Worm (Caenorhabditis elegans) whole organism, young adult: ENCODE measurements around the gene Y53G8AR.8.

ENCODE experiments used
- C06A6.2 ChIP-seq: fragments of 200-800 bp; sonication (Bioruptor generic); conservative IDR thresholded peaks from 2 replicates; pipeline ENCODE4 v1.3.6; 2022; ENCODE audit warnings: missing genetic modification characterization, missing compliant biosample characterization
- D2030.7 ChIP-seq: fragments of 200-800 bp; sonication (Bioruptor generic); IDR thresholded peaks from 2 replicates; pipeline ENCODE4 v1.3.6; 2022; ENCODE audit warnings: missing genetic modification reagents, missing genetic modification characterization, missing compliant biosample characterization
- F22D6.2 ChIP-seq: sonication (generic microtip); optimal IDR thresholded peaks from 2 replicates; lab custom pipeline; 2016; ENCODE audit warnings: mild to moderate bottlenecking, missing genetic modification characterization, missing compliant biosample characterization
- F33H1.4 ChIP-seq: fragments of 200-800 bp; sonication (Bioruptor generic); IDR thresholded peaks from 2 replicates; pipeline ENCODE4 v1.3.6; 2022; ENCODE audit warnings: missing genetic modification reagents, missing genetic modification characterization, missing compliant biosample characterization
- F37B4.10 ChIP-seq: fragments of 200-800 bp; sonication (Bioruptor generic); IDR thresholded peaks from 2 replicates; pipeline ENCODE4 v1.3.6; 2022; ENCODE audit warnings: missing genetic modification characterization, missing compliant biosample characterization
- F55B11.4 ChIP-seq: sonication (generic microtip); optimal IDR thresholded peaks from 2 replicates; lab custom pipeline; 2016; ENCODE audit warnings: missing compliant biosample characterization, missing genetic modification characterization, borderline replicate concordance; ENCODE audit not compliant: insufficient read depth
- F57A8.1 ChIP-seq: fragments of 200-800 bp; sonication (Bioruptor generic); optimal IDR thresholded peaks from 2 replicates; lab custom pipeline; 2018; ENCODE audit warnings: mild to moderate bottlenecking, missing genetic modification characterization, moderate library complexity, missing compliant biosample characterization
- F57C9.4 ChIP-seq: sonication (generic microtip); optimal IDR thresholded peaks from 2 replicates; lab custom pipeline; 2017; ENCODE audit warnings: mild to moderate bottlenecking, missing genetic modification characterization, missing compliant biosample characterization
- K11D2.4 ChIP-seq: fragments of 200-800 bp; sonication (Bioruptor generic); IDR thresholded peaks from 2 replicates; pipeline ENCODE4 v1.3.6; 2022; ENCODE audit warnings: missing genetic modification reagents, missing genetic modification characterization, missing compliant biosample characterization
- Y56A3A.18 ChIP-seq: fragments of 200-800 bp; sonication (Bioruptor generic); IDR thresholded peaks from 2 replicates; pipeline ENCODE4 v1.3.6; 2022; ENCODE audit warnings: missing genetic modification reagents, missing genetic modification characterization, missing compliant biosample characterization
- Y79H2A.3 ChIP-seq: fragments of 200-800 bp; sonication (Bioruptor generic); conservative IDR thresholded peaks from 2 replicates; pipeline ENCODE4 v1.3.6; 2022; ENCODE audit warnings: missing genetic modification reagents, missing genetic modification characterization, missing compliant biosample characterization
- Y95B8A.8 ChIP-seq: fragments of 200-800 bp; sonication (Bioruptor generic); IDR thresholded peaks from 2 replicates; pipeline ENCODE4 v1.3.6; 2022; ENCODE audit warnings: missing genetic modification reagents, missing genetic modification characterization, missing compliant biosample characterization
- ama-1 ChIP-seq, 3 experiments: fragments of 150-350 bp in 1 of 3; sonication (generic microtip) in 2 of 3; optimal IDR thresholded peaks; 2 replicates each; lab custom pipeline; 2014 to 2018; ENCODE audit warnings: missing biosample characterization in 2 of 3, missing genetic modification characterization in 2 of 3, missing genetic modification reagents in 2 of 3
- aptf-2 ChIP-seq: fragments of 200-800 bp; sonication (Bioruptor generic); conservative IDR thresholded peaks from 2 replicates; pipeline ENCODE4 v1.3.6; 2022; ENCODE audit warnings: missing genetic modification reagents, missing genetic modification characterization, missing compliant biosample characterization
- attf-5 ChIP-seq: fragments of 200-800 bp; sonication (Bioruptor generic); optimal IDR thresholded peaks from 2 replicates; lab custom pipeline; 2018; ENCODE audit warnings: mild to moderate bottlenecking, missing genetic modification characterization, missing compliant biosample characterization
- cebp-1 ChIP-seq, 2 experiments: fragments of 200-800 bp in 1 of 2; sonication (Bioruptor generic) in 1 of 2; sonication (generic microtip) in 1 of 2; IDR thresholded peaks in 1 of 2; optimal IDR thresholded peaks in 1 of 2; 2 replicates each; pipeline versions ENCODE4 v1.3.6 to Lab custom; 2017 to 2022; ENCODE audit warnings: missing compliant biosample characterization in 2 of 2, missing genetic modification characterization in 2 of 2, mild to moderate bottlenecking in 1 of 2, missing genetic modification reagents in 1 of 2, moderate library complexity in 1 of 2
- die-1 ChIP-seq: sonication (generic microtip); optimal IDR thresholded peaks from 2 replicates; lab custom pipeline; 2016; ENCODE audit warnings: missing genotype, mild to moderate bottlenecking, missing genetic modification characterization, missing compliant biosample characterization
- dox-1 ChIP-seq: fragments of 200-800 bp; sonication (Bioruptor generic); IDR thresholded peaks from 2 replicates; pipeline ENCODE4 v1.3.6; 2022; ENCODE audit warnings: missing genetic modification reagents, missing genetic modification characterization, missing compliant biosample characterization
- fkh-3 ChIP-seq: sonication (generic microtip); optimal IDR thresholded peaks from 2 replicates; lab custom pipeline; 2016; ENCODE audit warnings: mild to moderate bottlenecking, missing genetic modification characterization, missing compliant biosample characterization
- him-1 ChIP-seq: sonication (generic microtip); optimal IDR thresholded peaks from 2 replicates; lab custom pipeline; 2016; ENCODE audit warnings: missing genotype, missing genetic modification reagents, missing genetic modification characterization, missing compliant biosample characterization
- hrde-1 ChIP-seq: sonication (generic microtip); optimal IDR thresholded peaks from 2 replicates; lab custom pipeline; 2016; ENCODE audit warnings: missing genetic modification characterization, mild to moderate bottlenecking, missing compliant biosample characterization, moderate library complexity, missing genotype, missing genetic modification reagents, borderline replicate concordance
- hsf-1 ChIP-seq: fragments of 200-800 bp; sonication (Bioruptor generic); IDR thresholded peaks from 2 replicates; pipeline ENCODE4 v1.3.6; 2022; ENCODE audit warnings: missing genetic modification reagents, missing genetic modification characterization, missing compliant biosample characterization
- lin-26 ChIP-seq: fragments of 200-800 bp; sonication (Bioruptor generic); IDR thresholded peaks from 2 replicates; pipeline ENCODE4 v1.3.6; 2022; ENCODE audit warnings: missing genetic modification reagents, missing genetic modification characterization, missing compliant biosample characterization
- lin-35 ChIP-seq, 3 experiments: fragments of 150-350 bp in 2 of 3; sonication (generic microtip) in 1 of 3; optimal IDR thresholded peaks; 2 replicates each; lab custom pipeline; 2014 to 2018; ENCODE audit warnings: missing biosample characterization in 3 of 3, missing genetic modification characterization in 3 of 3, missing genetic modification reagents in 3 of 3
- lin-54 ChIP-seq: fragments of 200-800 bp; sonication (Bioruptor generic); optimal IDR thresholded peaks from 2 replicates; lab custom pipeline; 2018; ENCODE audit warnings: mild to moderate bottlenecking, missing genetic modification characterization, missing compliant biosample characterization
- lsy-27 ChIP-seq: sonication (generic microtip); optimal IDR thresholded peaks from 2 replicates; lab custom pipeline; 2017; ENCODE audit warnings: missing genetic modification characterization, mild to moderate bottlenecking, missing compliant biosample characterization, antibody characterized with exemption, missing genotype, borderline replicate concordance; ENCODE audit not compliant: insufficient read depth
- madf-10 ChIP-seq: sonication (generic microtip); optimal IDR thresholded peaks from 2 replicates; lab custom pipeline; 2016; ENCODE audit warnings: mild to moderate bottlenecking, missing genetic modification characterization, missing compliant biosample characterization
- madf-6 ChIP-seq: fragments of 200-800 bp; sonication (Bioruptor generic); IDR thresholded peaks from 2 replicates; pipeline ENCODE4 v1.3.6; 2022; ENCODE audit warnings: missing genetic modification reagents, missing genetic modification characterization, missing compliant biosample characterization
- madf-8 ChIP-seq: fragments of 200-800 bp; sonication (Bioruptor generic); conservative IDR thresholded peaks from 2 replicates; pipeline ENCODE4 v1.3.6; 2022; ENCODE audit warnings: missing genetic modification reagents, missing genetic modification characterization, missing compliant biosample characterization
- mcd-1 ChIP-seq: fragments of 200-800 bp; sonication (Bioruptor generic); IDR thresholded peaks from 2 replicates; pipeline ENCODE4 v1.3.6; 2022; ENCODE audit warnings: missing genetic modification reagents, missing genetic modification characterization, missing compliant biosample characterization
- nfyb-1 ChIP-seq: fragments of 200-800 bp; sonication (Bioruptor generic); IDR thresholded peaks from 2 replicates; pipeline ENCODE4 v1.3.6; 2022; ENCODE audit warnings: missing genetic modification reagents, missing genetic modification characterization, missing compliant biosample characterization
- pbrm-1 ChIP-seq: fragments of 200-800 bp; sonication (Bioruptor generic); IDR thresholded peaks from 2 replicates; pipeline ENCODE4 v1.3.6; 2022; ENCODE audit warnings: missing genetic modification reagents, missing genetic modification characterization, missing compliant biosample characterization
- repo-1 ChIP-seq: sonication (generic microtip); optimal IDR thresholded peaks from 2 replicates; lab custom pipeline; 2017; ENCODE audit warnings: mild to moderate bottlenecking, missing genetic modification characterization, missing compliant biosample characterization
- sdz-38 ChIP-seq: sonication (generic microtip); optimal IDR thresholded peaks from 2 replicates; lab custom pipeline; 2016; ENCODE audit warnings: missing genotype, missing genetic modification characterization, missing compliant biosample characterization
- snpc-1.3 ChIP-seq: sonication (generic microtip); optimal IDR thresholded peaks from 2 replicates; lab custom pipeline; 2017; ENCODE audit warnings: missing genetic modification characterization, mild to moderate bottlenecking, missing compliant biosample characterization, antibody characterized with exemption, moderate library complexity, missing genotype, missing genetic modification reagents; ENCODE audit not compliant: insufficient read depth
- snpc-3.4 ChIP-seq: sonication (generic microtip); optimal IDR thresholded peaks from 2 replicates; lab custom pipeline; 2017; ENCODE audit warnings: missing genetic modification characterization, mild to moderate bottlenecking, missing compliant biosample characterization, antibody characterized with exemption, moderate library complexity, missing genotype, missing genetic modification reagents
- somi-1 ChIP-seq: fragments of 200-800 bp; sonication (Bioruptor generic); optimal IDR thresholded peaks from 2 replicates; lab custom pipeline; 2018; ENCODE audit warnings: mild to moderate bottlenecking, missing genetic modification characterization, missing compliant biosample characterization
- tbp1 ChIP-seq: fragments of 200-800 bp; sonication (Bioruptor generic); optimal IDR thresholded peaks from 2 replicates; lab custom pipeline; 2018; ENCODE audit warnings: mild to moderate bottlenecking, missing genetic modification characterization, missing compliant biosample characterization
- tbx-9 ChIP-seq: sonication (generic microtip); optimal IDR thresholded peaks from 2 replicates; lab custom pipeline; 2016; ENCODE audit warnings: borderline replicate concordance, missing genetic modification characterization, inconsistent platforms, missing compliant biosample characterization
- zfh-2 ChIP-seq: fragments of 200-800 bp; sonication (Bioruptor generic); conservative IDR thresholded peaks from 2 replicates; pipeline ENCODE4 v1.3.6; 2022; ENCODE audit warnings: missing genetic modification reagents, missing genetic modification characterization, missing compliant biosample characterization
- ztf-22 ChIP-seq: fragments of 200-800 bp; sonication (Bioruptor generic); optimal IDR thresholded peaks from 2 replicates; lab custom pipeline; 2018; ENCODE audit warnings: mild to moderate bottlenecking, missing genetic modification characterization, moderate library complexity, missing compliant biosample characterization
- ztf-28 ChIP-seq: fragments of 200-800 bp; sonication (Bioruptor generic); IDR thresholded peaks from 2 replicates; pipeline ENCODE4 v1.3.6; 2022; ENCODE audit warnings: missing genetic modification reagents, missing genetic modification characterization, missing compliant biosample characterization
- ztf-6 ChIP-seq: fragments of 200-800 bp; sonication (Bioruptor generic); IDR thresholded peaks from 2 replicates; pipeline ENCODE4 v1.3.6; 2022; ENCODE audit warnings: missing genetic modification reagents, missing genetic modification characterization, missing compliant biosample characterization

The Y53G8AR.8 gene

ce11 chrIII:3271682-3272081 lies 22.4 kb downstream of the Y53G8AR.8 start (continued):
- no peak for TF ChIP-seq snpc-3.4 (tag; lab: Kevin White, UChicago)
- TF ChIP-seq pbrm-1 (GFP tag; lab: Robert Waterston, UW): no peak
- TF ChIP-seq aptf-2 (GFP tag; lab: Robert Waterston, UW): no peak
- TF ChIP-seq Y56A3A.18 (GFP tag; lab: Robert Waterston, UW): 0 out of 2 replicates have a peak, but pooled peaks have one; percentile 30
- TF ChIP-seq lin-35 (GFP tag; optimal IDR thresholded peaks at IDR 0.05; lab: Kevin White, UChicago): peak in 1 of 3 experiments; percentile 6
- TF ChIP-seq F57A8.1 (GFP tag; lab: Kevin White, UChicago): no peak
- TF ChIP-seq tbp1 (GFP tag; lab: Kevin White, UChicago): peak; percentile 35
- TF ChIP-seq Y79H2A.3 (GFP tag; lab: Robert Waterston, UW): no peak
- 0 out of 2 replicates have a peak, but pooled peaks have one; percentile 15 for TF ChIP-seq lin-26 (GFP tag; lab: Robert Waterston, UW)
- no peak for TF ChIP-seq ztf-22
- TF ChIP-seq K11D2.4 (GFP tag; lab: Robert Waterston, UW): peak; percentile 68; the same call in 1 of the 2 replicates
- peak; percentile 35 for TF ChIP-seq attf-5 (GFP tag; lab: Kevin White, UChicago)
- peak; percentile 32 for TF ChIP-seq repo-1 (tag; lab: Kevin White, UChicago)
- TF ChIP-seq snpc-1.3: no peak
- TF ChIP-seq lin-54 (GFP tag; lab: Kevin White, UChicago): peak; percentile 20
- peak; percentile 90 for TF ChIP-seq somi-1 (GFP tag; lab: Kevin White, UChicago)
- TF ChIP-seq Y95B8A.8 (GFP tag; lab: Robert Waterston, UW): no peak
- TF ChIP-seq him-1 (tag; lab: Kevin White, UChicago): no peak
- TF ChIP-seq zfh-2 (GFP tag; lab: Robert Waterston, UW): peak; percentile 96
- no peak for TF ChIP-seq cebp-1 (GFP tag; IDR thresholded peaks at IDR 0.05; lab: Robert Waterston, UW)
- peak; percentile 73 for TF ChIP-seq cebp-1 (tag; optimal IDR thresholded peaks at IDR 0.05; lab: Kevin White, UChicago)
- TF ChIP-seq madf-8: no peak
- TF ChIP-seq dox-1: peak; percentile 76
- no peak for TF ChIP-seq F22D6.2 (tag; lab: Kevin White, UChicago)
- no peak for TF ChIP-seq C06A6.2 (GFP tag; lab: Robert Waterston, UW)
- no peak for TF ChIP-seq tbx-9 (tag; lab: Kevin White, UChicago)
- TF ChIP-seq madf-10: no peak
- no peak for TF ChIP-seq ama-1 (optimal IDR thresholded peaks at IDR 0.05; lab: Kevin White, UChicago)
- TF ChIP-seq ama-1 (GFP tag; optimal IDR thresholded peaks at IDR 0.05; lab: Kevin White, UChicago): no peak

ce11 chrIII:3266602-3267001 lies 27.5 kb downstream of the Y53G8AR.8 start, which contains the start of gene Y53G8AM.7:
Y53G8AM.7 (minus strand) TSS chrIII:3266702.
- TF ChIP-seq sdz-38 (tag; lab: Kevin White, UChicago) (no peak), ztf-6 (GFP tag; lab: Robert Waterston, UW) (no peak), F55B11.4 (tag; lab: Kevin White, UChicago) (no peak), die-1 (tag; lab: Kevin White, UChicago) (no peak)

ce11 chrIII:3263696-3264095 lies 30.4 kb downstream of the Y53G8AR.8 start:
- TF ChIP-seq F57C9.4 (tag; lab: Kevin White, UChicago): no peak
- TF ChIP-seq hrde-1 (tag; lab: Kevin White, UChicago): no peak
- TF ChIP-seq hsf-1 (GFP tag; lab: Robert Waterston, UW): no peak
- no peak for TF ChIP-seq fkh-3 (tag; lab: Kevin White, UChicago)
- TF ChIP-seq ztf-28: no peak
- TF ChIP-seq Y95B8A.8 (GFP tag; lab: Robert Waterston, UW): no peak
- no peak for TF ChIP-seq mcd-1 (GFP tag; lab: Robert Waterston, UW)
- no peak for TF ChIP-seq D2030.7 (GFP tag; lab: Robert Waterston, UW)
- TF ChIP-seq F37B4.10 (GFP tag; lab: Robert Waterston, UW): no peak
- TF ChIP-seq madf-6 (GFP tag; lab: Robert Waterston, UW): no peak
- TF ChIP-seq lsy-27 (tag; lab: Kevin White, UChicago): no peak
- no peak for TF ChIP-seq F33H1.4 (GFP tag; lab: Robert Waterston, UW)
- no peak for TF ChIP-seq nfyb-1 (GFP tag; lab: Robert Waterston, UW)
